Worm (Caenorhabditis elegans) whole organism, L1 larva: ENCODE data around the gene sri-38.

Experiments used
- ama-1 ChIP-seq: fragments of 150-350 bp; optimal IDR thresholded peaks from 2 replicates; lab custom pipeline; 2014
- sup-37 ChIP-seq: fragments of 200-800 bp; sonication (Bioruptor generic); optimal IDR thresholded peaks from 2 replicates; lab custom pipeline; 2018; ENCODE audit warnings: mild to moderate bottlenecking, missing genetic modification characterization, missing compliant biosample characterization
- ztf-11 ChIP-seq, 2 experiments: sonication (generic microtip); optimal IDR thresholded peaks; 2 replicates each; lab custom pipeline; 2016 to 2017; ENCODE audit warnings: missing genetic modification characterization in 2 of 2, missing biosample characterization in 1 of 2, missing compliant biosample characterization in 1 of 2

DNA sequence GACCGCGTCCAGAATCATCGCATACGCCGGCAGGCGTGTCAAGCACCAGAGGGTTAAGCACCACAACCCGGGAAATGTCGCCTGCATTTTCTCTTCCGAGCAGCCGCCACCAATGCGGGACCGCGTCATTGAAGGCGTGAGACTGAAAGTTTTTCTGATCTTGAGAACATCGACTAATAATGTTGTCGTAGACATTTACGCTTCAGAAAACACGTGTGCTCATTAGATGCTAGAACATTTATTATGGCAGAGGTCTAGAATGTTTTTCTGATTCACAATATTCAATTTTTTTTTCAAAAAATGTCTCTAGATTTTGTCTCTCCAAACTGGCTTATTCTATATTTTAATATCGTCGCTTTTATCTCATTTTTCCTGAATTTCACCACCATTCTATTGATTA, 45.9 kb downstream of the sri-38 start, which contains the start of gene sri-47:
- TF ChIP-seq sup-37: no peak
- TF ChIP-seq ztf-11 (tag; optimal IDR thresholded peaks at IDR 0.05; lab: Kevin White, UChicago): no peak
- TF ChIP-seq ama-1 (lab: Kevin White, UChicago): no peak
